Worm (Caenorhabditis elegans): ENCODE results near the gene slc-17.9.

- TF ChIP-seq nhr-28 (tag; optimal IDR thresholded peaks at IDR 0.05), result no peak
- TF ChIP-seq ces-1 (GFP tag; optimal IDR thresholded peaks at IDR 0.05), result peak; percentile 96
- TF ChIP-seq ztf-11 (tag; optimal IDR thresholded peaks at IDR 0.05), result no peak
- no peak for TF ChIP-seq pha-4 (tag; optimal IDR thresholded peaks at IDR 0.05)
These were observed 40.7 kb upstream of the slc-17.9 start for ce11 chrX:9805426-9805825.
